Worm (Caenorhabditis elegans) whole organism, L3 larva: Measurements from ENCODE around the gene Y67A10A.3.

ENCODE experiments used
- R02D3.7 ChIP-seq: fragments of 150-350 bp; optimal IDR thresholded peaks from 2 replicates; lab custom pipeline; 2014; ENCODE audit warnings: missing biosample characterization, missing genetic modification characterization
- ZK546.5 ChIP-seq: sonication (generic microtip); optimal IDR thresholded peaks from 2 replicates; lab custom pipeline; 2017; ENCODE audit warnings: missing biosample characterization, missing genetic modification characterization
- ama-1 ChIP-seq: fragments of 150-350 bp; optimal IDR thresholded peaks from 2 replicates; lab custom pipeline; 2018
- ceh-82 ChIP-seq: fragments of 150-350 bp; optimal IDR thresholded peaks from 2 replicates; lab custom pipeline; 2014; ENCODE audit warnings: missing biosample characterization, missing genetic modification characterization
- ceh-9 ChIP-seq: sonication (generic microtip); optimal IDR thresholded peaks from 2 replicates; lab custom pipeline; 2018; ENCODE audit warnings: missing biosample characterization, missing genetic modification characterization
- egl-5 ChIP-seq: fragments of 150-350 bp; optimal IDR thresholded peaks from 2 replicates; lab custom pipeline; 2017; ENCODE audit warnings: missing biosample characterization, missing genetic modification reagents, missing genetic modification characterization, inconsistent platforms
- elt-3 ChIP-seq, 3 experiments: fragments of 150-350 bp in 1 of 3; sonication (generic microtip) in 2 of 3; optimal IDR thresholded peaks; 2 replicates in 2 of 3; 4 replicates in 1 of 3; lab custom pipeline; 2014 to 2017; ENCODE audit warnings: missing biosample characterization in 3 of 3, missing genetic modification characterization in 3 of 3
- eor-1 ChIP-seq, 2 experiments: fragments of 150-350 bp; optimal IDR thresholded peaks; 2 replicates each; lab custom pipeline; 2014 to 2018; ENCODE audit warnings: missing biosample characterization in 2 of 2, missing genetic modification characterization in 2 of 2
- fkh-10 ChIP-seq: sonication (generic microtip); optimal IDR thresholded peaks from 2 replicates; lab custom pipeline; 2017; ENCODE audit warnings: missing biosample characterization, missing genetic modification reagents, missing genetic modification characterization
- fkh-2 ChIP-seq: fragments of 150-350 bp; optimal IDR thresholded peaks from 2 replicates; lab custom pipeline; 2014; ENCODE audit warnings: missing biosample characterization, missing genetic modification reagents, missing genetic modification characterization
- fos-1 ChIP-seq: fragments of 150-350 bp; optimal IDR thresholded peaks from 2 replicates; lab custom pipeline; 2014; ENCODE audit warnings: missing biosample characterization, missing genetic modification characterization
- hmg-11 ChIP-seq: sonication (generic microtip); optimal IDR thresholded peaks from 2 replicates; lab custom pipeline; 2016; ENCODE audit warnings: missing genetic modification characterization, missing compliant biosample characterization
- jun-1 ChIP-seq: fragments of 150-350 bp; optimal IDR thresholded peaks from 2 replicates; lab custom pipeline; 2014; ENCODE audit warnings: missing biosample characterization, missing genetic modification reagents, missing genetic modification characterization
- lin-15B ChIP-seq: fragments of 150-350 bp; optimal IDR thresholded peaks from 2 replicates; lab custom pipeline; 2014; ENCODE audit warnings: missing biosample characterization, missing genetic modification characterization
- lsy-12 ChIP-seq: sonication (generic microtip); optimal IDR thresholded peaks from 2 replicates; lab custom pipeline; 2016; ENCODE audit warnings: mild to moderate bottlenecking, missing genetic modification characterization, missing compliant biosample characterization
- mdl-1 ChIP-seq: fragments of 150-350 bp; optimal IDR thresholded peaks from 2 replicates; lab custom pipeline; 2014; ENCODE audit warnings: missing biosample characterization, missing genetic modification characterization
- mml-1 ChIP-seq: fragments of 150-350 bp; sonication (generic microtip); optimal IDR thresholded peaks from 3 replicates; lab custom pipeline; 2014; ENCODE audit warnings: missing biosample characterization, missing genetic modification characterization
- nhr-11 ChIP-seq: fragments of 150-350 bp; optimal IDR thresholded peaks from 2 replicates; lab custom pipeline; 2014; ENCODE audit warnings: missing biosample characterization, missing genetic modification characterization
- nhr-12 ChIP-seq: fragments of 150-350 bp; optimal IDR thresholded peaks from 2 replicates; lab custom pipeline; 2014; ENCODE audit warnings: missing biosample characterization, missing genetic modification characterization
- nhr-237 ChIP-seq: fragments of 150-350 bp; optimal IDR thresholded peaks from 2 replicates; lab custom pipeline; 2014; ENCODE audit warnings: missing biosample characterization, missing genetic modification characterization
- nhr-25 ChIP-seq: sonication (generic microtip); optimal IDR thresholded peaks from 2 replicates; lab custom pipeline; 2017; ENCODE audit warnings: missing biosample characterization, missing genetic modification characterization
- nhr-28 ChIP-seq: fragments of 150-350 bp; optimal IDR thresholded peaks from 2 replicates; lab custom pipeline; 2014; ENCODE audit warnings: missing biosample characterization, missing genetic modification characterization
- nhr-76 ChIP-seq: fragments of 150-350 bp; sonication (generic microtip); optimal IDR thresholded peaks from 5 replicates; lab custom pipeline; 2014; ENCODE audit warnings: missing biosample characterization, missing genetic modification characterization
- nhr-77 ChIP-seq: fragments of 150-350 bp; optimal IDR thresholded peaks from 2 replicates; lab custom pipeline; 2014; ENCODE audit warnings: missing biosample characterization, missing genetic modification characterization
- pha-4 ChIP-seq: fragments of 150-350 bp; optimal IDR thresholded peaks from 2 replicates; lab custom pipeline; 2014; ENCODE audit warnings: missing biosample characterization, missing genetic modification reagents, missing genetic modification characterization
- sea-2 ChIP-seq: fragments of 150-350 bp; sonication (generic microtip); optimal IDR thresholded peaks from 4 replicates; lab custom pipeline; 2014; ENCODE audit warnings: missing biosample characterization, missing genetic modification reagents, missing genetic modification characterization
- snpc-4 ChIP-seq: fragments of 150-350 bp; optimal IDR thresholded peaks from 2 replicates; lab custom pipeline; 2014; ENCODE audit warnings: missing biosample characterization, missing genetic modification characterization
- unc-39 ChIP-seq: sonication (generic microtip); optimal IDR thresholded peaks from 4 replicates; lab custom pipeline; 2017; ENCODE audit warnings: missing biosample characterization, missing genetic modification characterization
- unc-62 ChIP-seq: fragments of 150-350 bp; sonication (generic microtip); optimal IDR thresholded peaks from 4 replicates; lab custom pipeline; 2014; ENCODE audit warnings: missing biosample characterization, missing genetic modification reagents, missing genetic modification characterization
- zag-1 ChIP-seq: fragments of 150-350 bp; optimal IDR thresholded peaks from 2 replicates; lab custom pipeline; 2014; ENCODE audit warnings: missing biosample characterization, missing genetic modification characterization
- ztf-11 ChIP-seq: fragments of 150-350 bp; optimal IDR thresholded peaks from 2 replicates; lab custom pipeline; 2014; ENCODE audit warnings: missing biosample characterization, missing genetic modification characterization
- ztf-4 ChIP-seq: fragments of 150-350 bp; optimal IDR thresholded peaks from 2 replicates; lab custom pipeline; 2014; ENCODE audit warnings: missing biosample characterization, missing genetic modification characterization

Gene Y67A10A.3

ce11 chrIV:14326283-14326682, 8.0 kb downstream of the Y67A10A.3 start, which contains the start of gene fbxa-83:
TSS of gene fbxa-83 (minus strand) at chrIV:14326383.
- TF ChIP-seq pha-4 (tag; lab: Kevin White, UChicago) (no peak), ama-1 (lab: Kevin White, UChicago) (no peak), unc-62 (GFP tag; lab: Kevin White, UChicago) (no peak), nhr-28 (tag; lab: Kevin White, UChicago) (no peak), hmg-11 (no peak)

- TF ChIP-seq nhr-237 (no peak), nhr-11 (tag; lab: Kevin White, UChicago) (no peak), nhr-76 (tag; lab: Kevin White, UChicago) (no peak)
- TF ChIP-seq, all 47 proteins: peak for 0
These were observed 12.6 kb downstream of the Y67A10A.3 start, which contains the start of gene fbxa-126 for ce11 chrIV:14321655-14322054. TSS of gene fbxa-126 (minus strand) at chrIV:14321755.

ce11 chrIV:14318054-14318453, 16.2 kb downstream of the Y67A10A.3 start:
- TF ChIP-seq nhr-77 (tag; lab: Kevin White, UChicago) (no peak), nhr-25 (tag; lab: Kevin White, UChicago) (no peak), nhr-237 (no peak), ceh-9 (no peak), unc-39 (tag; lab: Kevin White, UChicago) (no peak), ceh-82 (tag; lab: Kevin White, UChicago) (no peak), mml-1 (tag; lab: Kevin White, UChicago) (no peak), eor-1 (tag; optimal IDR thresholded peaks at IDR 0.05; lab: Kevin White, UChicago) (no peak), mdl-1 (tag; lab: Kevin White, UChicago) (no peak), nhr-76 (tag; lab: Kevin White, UChicago) (no peak), ZK546.5 (tag; lab: Kevin White, UChicago) (no peak), egl-5 (tag; lab: Kevin White, UChicago) (no peak), fkh-10 (GFP tag; lab: Kevin White, UChicago) (no peak), ztf-4 (tag; lab: Kevin White, UChicago) (no peak), hmg-11 (no peak), jun-1 (tag; lab: Kevin White, UChicago) (no peak), zag-1 (tag; lab: Kevin White, UChicago) (no peak)

ce11 chrIV:14305813-14306212, 28.4 kb downstream of the Y67A10A.3 start:
- TF ChIP-seq mml-1 (tag; lab: Kevin White, UChicago) (no peak), zag-1 (tag; lab: Kevin White, UChicago) (no peak), ceh-82 (tag; lab: Kevin White, UChicago) (no peak), fkh-2 (no peak), eor-1 (tag; optimal IDR thresholded peaks at IDR 0.05; lab: Kevin White, UChicago) (no peak), snpc-4 (tag; lab: Kevin White, UChicago) (no peak), mdl-1 (tag; lab: Kevin White, UChicago) (no peak), ZK546.5 (tag; lab: Kevin White, UChicago) (no peak), nhr-12 (tag; lab: Kevin White, UChicago) (no peak), unc-62 (GFP tag; lab: Kevin White, UChicago) (no peak), ztf-11 (tag; lab: Kevin White, UChicago) (no peak), ceh-9 (no peak)

- no peak for TF ChIP-seq ceh-9
- TF ChIP-seq sea-2, result no peak
- TF ChIP-seq ceh-82 (tag; lab: Kevin White, UChicago), result no peak
- TF ChIP-seq pha-4 (tag; lab: Kevin White, UChicago), result no peak
- no peak for TF ChIP-seq ztf-4 (tag; lab: Kevin White, UChicago)
- TF ChIP-seq fos-1 (tag; lab: Kevin White, UChicago), result no peak
- no peak for TF ChIP-seq mdl-1 (tag; lab: Kevin White, UChicago)
- no peak for TF ChIP-seq elt-3 (tag; optimal IDR thresholded peaks at IDR 0.05; lab: Kevin White, UChicago)
- TF ChIP-seq lin-15B (tag; lab: Kevin White, UChicago), result no peak
- no peak for TF ChIP-seq nhr-237
- TF ChIP-seq nhr-12 (tag; lab: Kevin White, UChicago), result no peak
- TF ChIP-seq ama-1 (lab: Kevin White, UChicago), result no peak
- TF ChIP-seq lsy-12, result no peak
- no peak for TF ChIP-seq nhr-25 (tag; lab: Kevin White, UChicago)
These were observed 37.2 kb downstream of the Y67A10A.3 start for ce11 chrIV:14297058-14297457.

ce11 chrIV:14295262-14295661, 39.0 kb downstream of the Y67A10A.3 start:
- TF ChIP-seq nhr-76 (tag; lab: Kevin White, UChicago) (no peak), ceh-9 (no peak), nhr-28 (tag; lab: Kevin White, UChicago) (no peak), R02D3.7 (tag; lab: Kevin White, UChicago) (no peak), jun-1 (tag; lab: Kevin White, UChicago) (no peak), egl-5 (tag; lab: Kevin White, UChicago) (no peak)
